Worm (Caenorhabditis elegans) whole organism, late embryonic: ENCODE data around the gene lron-2.

Experiments
- C08G9.2 ChIP-seq: sonication (generic microtip); optimal IDR thresholded peaks from 2 replicates; lab custom pipeline; 2016; ENCODE audit warnings: mild to moderate bottlenecking, missing genetic modification characterization, moderate library complexity, missing compliant biosample characterization
- C38D4.7 ChIP-seq: fragments of 200-800 bp; sonication (Bioruptor generic); optimal IDR thresholded peaks from 2 replicates; lab custom pipeline; 2018; ENCODE audit warnings: mild to moderate bottlenecking, missing genetic modification characterization, moderate library complexity, missing compliant biosample characterization
- K02D7.2 ChIP-seq: sonication (generic microtip); optimal IDR thresholded peaks from 2 replicates; lab custom pipeline; 2017; ENCODE audit warnings: mild to moderate bottlenecking, missing genetic modification characterization, missing compliant biosample characterization
- K09A11.1 ChIP-seq: sonication (generic microtip); optimal IDR thresholded peaks from 2 replicates; lab custom pipeline; 2017; ENCODE audit warnings: antibody characterized with exemption, mild to moderate bottlenecking, missing genetic modification characterization, missing compliant biosample characterization; ENCODE audit not compliant: insufficient read depth
- Y22D7AL.16 ChIP-seq: sonication (generic microtip); optimal IDR thresholded peaks from 2 replicates; lab custom pipeline; 2016; ENCODE audit warnings: missing genetic modification characterization, missing compliant biosample characterization
- ahr-1 ChIP-seq: sonication (generic microtip); optimal IDR thresholded peaks from 2 replicates; lab custom pipeline; 2016; ENCODE audit warnings: missing genetic modification characterization, missing compliant biosample characterization
- ama-1 ChIP-seq: fragments of 150-350 bp; optimal IDR thresholded peaks from 2 replicates; lab custom pipeline; 2014
- ceh-14 ChIP-seq: sonication (generic microtip); optimal IDR thresholded peaks from 2 replicates; lab custom pipeline; 2016; ENCODE audit warnings: missing genotype, missing genetic modification characterization, missing compliant biosample characterization
- ceh-22 ChIP-seq: sonication (generic microtip); optimal IDR thresholded peaks from 2 replicates; lab custom pipeline; 2017; ENCODE audit warnings: missing biosample characterization, missing genetic modification characterization
- ceh-30 ChIP-seq: fragments of 150-350 bp; optimal IDR thresholded peaks from 2 replicates; lab custom pipeline; 2014; ENCODE audit warnings: missing biosample characterization, missing genetic modification characterization
- ceh-31 ChIP-seq: sonication (generic microtip); optimal IDR thresholded peaks from 2 replicates; lab custom pipeline; 2016; ENCODE audit warnings: missing genetic modification characterization, missing compliant biosample characterization
- ceh-34 ChIP-seq: sonication (generic microtip); optimal IDR thresholded peaks from 2 replicates; lab custom pipeline; 2016; ENCODE audit warnings: mild to moderate bottlenecking, missing genetic modification characterization, missing compliant biosample characterization
- ceh-9 ChIP-seq: sonication (generic microtip); optimal IDR thresholded peaks from 2 replicates; lab custom pipeline; 2016; ENCODE audit warnings: mild to moderate bottlenecking, missing genetic modification characterization, inconsistent platforms, missing compliant biosample characterization
- dmd-4 ChIP-seq: sonication (generic microtip); optimal IDR thresholded peaks from 2 replicates; lab custom pipeline; 2016; ENCODE audit warnings: borderline replicate concordance, missing genetic modification characterization, missing compliant biosample characterization
- ets-4 ChIP-seq: sonication (generic microtip); optimal IDR thresholded peaks from 2 replicates; lab custom pipeline; 2016; ENCODE audit warnings: missing genetic modification characterization, missing compliant biosample characterization
- fax-1 ChIP-seq: sonication (generic microtip); optimal IDR thresholded peaks from 2 replicates; lab custom pipeline; 2016; ENCODE audit warnings: missing genotype, missing genetic modification characterization, missing compliant biosample characterization
- gmeb-2 ChIP-seq: sonication (generic microtip); optimal IDR thresholded peaks from 2 replicates; lab custom pipeline; 2016; ENCODE audit warnings: missing genetic modification characterization, inconsistent platforms, missing compliant biosample characterization
- hlh-13 ChIP-seq: fragments of 200-800 bp; sonication (Bioruptor generic); optimal IDR thresholded peaks from 2 replicates; lab custom pipeline; 2018; ENCODE audit warnings: mild to moderate bottlenecking, missing genetic modification characterization, missing compliant biosample characterization
- hlh-6 ChIP-seq: sonication (generic microtip); optimal IDR thresholded peaks from 2 replicates; lab custom pipeline; 2016; ENCODE audit warnings: missing genotype, missing genetic modification characterization, missing compliant biosample characterization
- hlh-8 ChIP-seq: sonication (generic microtip); optimal IDR thresholded peaks from 2 replicates; lab custom pipeline; 2016; ENCODE audit warnings: missing genotype, missing genetic modification characterization, missing compliant biosample characterization
- lim-6 ChIP-seq: sonication (generic microtip); optimal IDR thresholded peaks from 2 replicates; lab custom pipeline; 2016; ENCODE audit warnings: missing genetic modification characterization, missing compliant biosample characterization
- madf-2 ChIP-seq: sonication (generic microtip); optimal IDR thresholded peaks from 2 replicates; lab custom pipeline; 2017; ENCODE audit warnings: missing genetic modification characterization, missing compliant biosample characterization
- nfya-1 ChIP-seq: sonication (generic microtip); optimal IDR thresholded peaks from 2 replicates; lab custom pipeline; 2017; ENCODE audit warnings: missing genetic modification characterization, mild to moderate bottlenecking, missing compliant biosample characterization, antibody characterized with exemption, moderate library complexity
- nhr-232 ChIP-seq: sonication (generic microtip); optimal IDR thresholded peaks from 2 replicates; lab custom pipeline; 2016; ENCODE audit warnings: missing genetic modification characterization, missing compliant biosample characterization
- odd-2 ChIP-seq: sonication (generic microtip); optimal IDR thresholded peaks from 2 replicates; lab custom pipeline; 2017; ENCODE audit warnings: antibody characterized with exemption, mild to moderate bottlenecking, missing genetic modification characterization, missing compliant biosample characterization
- pax-1 ChIP-seq: fragments of 150-350 bp; optimal IDR thresholded peaks from 2 replicates; lab custom pipeline; 2014; ENCODE audit warnings: missing biosample characterization, missing genetic modification characterization
- pha-4 ChIP-seq: fragments of 150-350 bp; optimal IDR thresholded peaks from 2 replicates; lab custom pipeline; 2018; ENCODE audit warnings: missing biosample characterization, missing genetic modification reagents, missing genetic modification characterization
- pros-1 ChIP-seq: fragments of 150-350 bp; optimal IDR thresholded peaks from 2 replicates; lab custom pipeline; 2014; ENCODE audit warnings: missing biosample characterization, missing genetic modification reagents, missing genetic modification characterization
- ref-2 ChIP-seq: sonication (generic microtip); optimal IDR thresholded peaks from 2 replicates; lab custom pipeline; 2016; ENCODE audit warnings: missing genetic modification characterization, missing compliant biosample characterization
- rnt-1 ChIP-seq: sonication (generic microtip); optimal IDR thresholded peaks from 2 replicates; lab custom pipeline; 2016; ENCODE audit warnings: missing genetic modification characterization, missing compliant biosample characterization
- sox-4 ChIP-seq: sonication (generic microtip); optimal IDR thresholded peaks from 2 replicates; lab custom pipeline; 2017; ENCODE audit warnings: mild to moderate bottlenecking, missing genetic modification characterization, inconsistent platforms, missing compliant biosample characterization
- unc-3 ChIP-seq, 2 experiments: fragments of 200-800 bp in 1 of 2; sonication (Bioruptor generic) in 1 of 2; sonication (generic microtip) in 1 of 2; conservative IDR thresholded peaks in 1 of 2; optimal IDR thresholded peaks in 1 of 2; 2 replicates each; pipeline versions ENCODE4 v1.3.6 to Lab custom; 2016 to 2022; ENCODE audit warnings: missing compliant biosample characterization in 2 of 2, missing genetic modification characterization in 2 of 2, missing genetic modification reagents in 1 of 2
- unc-42 ChIP-seq: sonication (generic microtip); optimal IDR thresholded peaks from 2 replicates; lab custom pipeline; 2016; ENCODE audit warnings: missing genotype, missing genetic modification characterization, missing compliant biosample characterization
- unc-55 ChIP-seq: sonication (generic microtip); optimal IDR thresholded peaks from 2 replicates; lab custom pipeline; 2017; ENCODE audit warnings: missing biosample characterization, missing genetic modification reagents, missing genetic modification characterization

The lron-2 gene

DNA sequence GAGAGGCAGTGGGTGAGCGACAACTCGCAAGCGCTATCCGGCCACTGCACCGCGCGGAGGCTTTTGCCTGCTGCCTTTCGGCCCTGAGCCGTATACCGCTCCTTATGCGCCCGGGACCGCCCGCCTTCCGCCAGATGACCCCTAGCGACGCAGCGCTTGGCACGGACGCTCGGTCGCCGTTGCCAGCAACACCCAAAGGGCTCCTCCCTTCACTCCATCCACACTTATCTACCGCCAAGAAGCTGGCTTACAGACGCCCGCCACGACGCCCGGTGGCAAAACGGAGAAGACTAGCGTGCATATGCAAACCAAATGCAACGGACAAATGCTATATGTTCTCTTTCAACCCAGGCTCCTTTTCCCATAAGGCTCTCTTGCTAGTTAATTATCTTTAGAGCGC is 6.0 kb upstream of the lron-2 start (continued):
- TF ChIP-seq ceh-22 (tag; lab: Kevin White, UChicago) (no peak), hlh-13 (no peak), K02D7.2 (no peak), ceh-34 (tag; lab: Kevin White, UChicago) (peak; percentile 23), K09A11.1 (tag; lab: Kevin White, UChicago) (no peak), pax-1 (tag; lab: Kevin White, UChicago) (no peak), ceh-14 (tag; lab: Kevin White, UChicago) (peak; percentile 34), unc-42 (peak; percentile 30), gmeb-2 (tag; lab: Kevin White, UChicago) (no peak), C38D4.7 (GFP tag; lab: Kevin White, UChicago) (no peak), ceh-9 (tag; lab: Kevin White, UChicago) (no peak), unc-55 (GFP tag; lab: Kevin White, UChicago) (no peak), ets-4 (tag; lab: Kevin White, UChicago) (no peak), nfya-1 (tag; lab: Kevin White, UChicago) (no peak), Y22D7AL.16 (tag; lab: Kevin White, UChicago) (no peak)

DNA sequence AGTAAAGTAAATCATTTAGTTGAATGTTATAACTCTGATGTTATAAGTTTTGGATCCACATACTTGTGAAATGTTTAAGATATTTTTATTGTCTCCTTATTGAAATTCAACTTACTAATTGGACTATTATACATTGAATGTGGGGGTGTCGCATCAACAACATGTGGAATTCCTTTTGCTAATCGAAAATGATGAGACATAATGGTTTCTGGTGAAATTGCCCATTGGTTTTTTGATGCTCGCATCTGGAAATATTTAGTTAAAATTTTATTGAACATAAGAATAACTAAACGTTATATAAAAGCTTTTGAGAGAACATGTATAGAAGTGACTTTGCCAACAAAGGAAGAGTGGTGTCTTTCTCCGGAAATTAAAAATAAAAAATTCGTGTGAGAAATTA is 4.6 kb upstream of the lron-2 start, which contains the start of gene ZK682.7:
ZK682.7 (minus strand) TSS at position 247 of the 400 bp plus-strand sequence.
- TF ChIP-seq unc-42 (no peak), sox-4 (tag; lab: Kevin White, UChicago) (no peak), nhr-232 (tag; lab: Kevin White, UChicago) (no peak), lim-6 (tag; lab: Kevin White, UChicago) (no peak), fax-1 (tag; lab: Kevin White, UChicago) (no peak), pha-4 (tag; lab: Kevin White, UChicago) (no peak), ahr-1 (tag; lab: Kevin White, UChicago) (no peak), hlh-8 (tag; lab: Kevin White, UChicago) (no peak), hlh-6 (tag; lab: Kevin White, UChicago) (no peak), K09A11.1 (tag; lab: Kevin White, UChicago) (no peak), pros-1 (tag; lab: Kevin White, UChicago) (no peak), rnt-1 (tag; lab: Kevin White, UChicago) (no peak), C08G9.2 (tag; lab: Kevin White, UChicago) (no peak), madf-2 (tag; lab: Kevin White, UChicago) (no peak), ceh-31 (no peak), unc-3 (GFP tag; conservative IDR thresholded peaks at IDR 0.05; lab: Robert Waterston, UW) (no peak), unc-3 (tag; optimal IDR thresholded peaks at IDR 0.05; lab: Kevin White, UChicago) (no peak), ref-2 (tag; lab: Kevin White, UChicago) (no peak)

- TF ChIP-seq ama-1 (no peak), dmd-4 (no peak), madf-2 (tag; lab: Kevin White, UChicago) (no peak), hlh-8 (tag; lab: Kevin White, UChicago) (peak; percentile 74), lim-6 (tag; lab: Kevin White, UChicago) (no peak), pros-1 (tag; lab: Kevin White, UChicago) (no peak)
These were observed 3.9 kb downstream of the lron-2 start for ce11 chrV:9283452-9283851.

DNA sequence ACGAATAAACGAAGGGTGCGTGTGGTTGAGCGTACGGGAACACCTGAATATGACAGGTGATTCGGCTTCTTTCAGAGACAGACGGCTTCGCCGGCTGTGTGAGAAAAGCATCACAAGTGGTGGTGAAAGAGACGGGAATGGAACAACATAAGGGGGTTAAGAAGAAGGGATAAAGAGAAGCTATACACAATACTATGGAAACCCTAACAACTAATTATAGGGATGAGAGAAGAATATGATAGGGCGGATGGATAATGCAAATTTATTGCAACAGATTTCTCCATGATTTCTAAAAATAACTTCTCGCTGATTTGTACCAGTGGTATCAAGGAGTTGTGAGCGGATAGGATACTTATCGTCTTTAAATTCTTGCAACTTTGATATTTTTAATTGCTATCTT is 5.2 kb downstream of the lron-2 start, which contains the start of gene hlh-10:
hlh-10 (minus strand) TSS at position 101 of the 400 bp plus-strand sequence.
- TF ChIP-seq ceh-30 = no peak
- no peak for TF ChIP-seq K02D7.2
- no peak for TF ChIP-seq hlh-6 (tag; lab: Kevin White, UChicago)
- TF ChIP-seq odd-2 (tag; lab: Kevin White, UChicago) = no peak
